Worm (Caenorhabditis elegans): ENCODE data around the gene C45H4.21.
"Not testable (repeated sequence)": the region's sequence is repeated elsewhere in the genome, so short reads cannot be mapped to it uniquely, and the experiment has no call there.

Gene C45H4.21

ce11 chrV:2153274-2153673, 3.9 kb upstream of the C45H4.21 start, which contains the start of gene srbc-23:
srbc-23 (plus strand) TSS chrV:2153574.
- no peak for TF ChIP-seq unc-62 (GFP tag; optimal IDR thresholded peaks at IDR 0.05)

ce11 chrV:2151458-2151857, 2.1 kb upstream of the C45H4.21 start, which contains the start of gene srbc-24:
srbc-24 (plus strand) TSS chrV:2151758.
- no peak for TF ChIP-seq unc-62 (GFP tag; optimal IDR thresholded peaks at IDR 0.05)

ce11 chrV:2150876-2151275, 1.5 kb upstream of the C45H4.21 start, which contains the start of gene C45H4.13:
C45H4.13 (minus strand) TSS chrV:2150976.
- no peak for TF ChIP-seq unc-62 (GFP tag; optimal IDR thresholded peaks at IDR 0.05)

ce11 chrV:2146795-2147194, 2.5 kb downstream of the C45H4.21 start, which contains the start of gene srbc-20:
srbc-20 (plus strand) TSS chrV:2147095.
- no peak for TF ChIP-seq unc-62 (GFP tag; optimal IDR thresholded peaks at IDR 0.05)

- TF ChIP-seq unc-62 (GFP tag; optimal IDR thresholded peaks at IDR 0.05), result no peak
Observed at ce11 chrV:2146044-2146443, 3.3 kb downstream of the C45H4.21 start, which contains the start of gene str-52. str-52 (minus strand) TSS chrV:2146144.

- not testable (repeated sequence) for TF ChIP-seq unc-62 (GFP tag; optimal IDR thresholded peaks at IDR 0.05)
Observed at ce11 chrV:2144408-2144807, 4.9 kb downstream of the C45H4.21 start, which contains the start of gene F22F7.12. F22F7.12 (minus strand) TSS chrV:2144508.

- TF ChIP-seq unc-62 (GFP tag; optimal IDR thresholded peaks at IDR 0.05), result no peak
Observed at ce11 chrV:2139918-2140317, 9.4 kb downstream of the C45H4.21 start, which contains the start of gene F22F7.7. F22F7.7 (minus strand) TSS chrV:2140042.

- no peak for TF ChIP-seq unc-62 (GFP tag; optimal IDR thresholded peaks at IDR 0.05)
Observed at ce11 chrV:2138287-2138686, 11.0 kb downstream of the C45H4.21 start.

ce11 chrV:2137010-2137409, 12.3 kb downstream of the C45H4.21 start:
- TF ChIP-seq unc-62 (GFP tag; optimal IDR thresholded peaks at IDR 0.05), result no peak

ce11 chrV:2135323-2135722, 14.0 kb downstream of the C45H4.21 start:
- no peak for TF ChIP-seq unc-62 (GFP tag; optimal IDR thresholded peaks at IDR 0.05)

- TF ChIP-seq unc-62 (GFP tag; optimal IDR thresholded peaks at IDR 0.05), result no peak
Observed at ce11 chrV:2134340-2134739, 15.0 kb downstream of the C45H4.21 start.

ce11 chrV:2133512-2133911, 15.8 kb downstream of the C45H4.21 start:
- no peak for TF ChIP-seq unc-62 (GFP tag; optimal IDR thresholded peaks at IDR 0.05)

- TF ChIP-seq unc-62 (GFP tag; optimal IDR thresholded peaks at IDR 0.05), result no peak
Observed at ce11 chrV:2132675-2133074, 16.7 kb downstream of the C45H4.21 start.

- no peak for TF ChIP-seq unc-62 (GFP tag; optimal IDR thresholded peaks at IDR 0.05)
Observed at ce11 chrV:2126996-2127585, 22.2 kb downstream of the C45H4.21 start, which contains the start of gene ldp-1. ldp-1 (plus strand) TSS chrV:2127535.

ce11 chrV:2126554-2126953, 22.8 kb downstream of the C45H4.21 start:
- TF ChIP-seq unc-62 (GFP tag; optimal IDR thresholded peaks at IDR 0.05), result no peak

ce11 chrV:2123164-2123563, 26.2 kb downstream of the C45H4.21 start:
- TF ChIP-seq unc-62 (GFP tag; optimal IDR thresholded peaks at IDR 0.05), result no peak

- no peak for TF ChIP-seq unc-62 (GFP tag; optimal IDR thresholded peaks at IDR 0.05)
Observed at ce11 chrV:2122517-2122916, 26.8 kb downstream of the C45H4.21 start, which contains the start of gene F22F7.2. F22F7.2 (plus strand) TSS chrV:2122782.
